Worm (Caenorhabditis elegans) whole organism, L2 larva: ENCODE data around the gene C45H4.18.

Experiments
- aly-2 ChIP-seq: fragments of 150-350 bp; optimal IDR thresholded peaks from 2 replicates; lab custom pipeline; 2014; ENCODE audit warnings: missing biosample characterization, missing genetic modification characterization
- ama-1 ChIP-seq: fragments of 150-350 bp; optimal IDR thresholded peaks from 2 replicates; lab custom pipeline; 2018; ENCODE audit warnings: inconsistent platforms
- nhr-25 ChIP-seq: fragments of 150-350 bp; sonication (generic microtip); optimal IDR thresholded peaks from 3 replicates; lab custom pipeline; 2014; ENCODE audit warnings: missing biosample characterization, missing genetic modification characterization

ce11 chrV:2218803-2219202 is 43.5 kb downstream of the C45H4.18 start, which contains the start of gene nhr-56:
- TF ChIP-seq aly-2 (tag; lab: Kevin White, UChicago) (no peak), ama-1 (lab: Kevin White, UChicago) (no peak), nhr-25 (tag; lab: Kevin White, UChicago) (peak; percentile 31)
